Fruit fly (Drosophila melanogaster): ENCODE measurements around the gene Fbxl4.

dm6 chrX:14211250-14211944 is 26.3 kb downstream of the Fbxl4 start:
- TF ChIP-seq Crg-1 (GFP tag; optimal IDR thresholded peaks at IDR 0.05), result no peak
- TF ChIP-seq CG14711 (tag; optimal IDR thresholded peaks at IDR 0.05), result no peak
- no peak for TF ChIP-seq CG12768 (GFP tag; optimal IDR thresholded peaks at IDR 0.05)
- TF ChIP-seq cic (GFP tag; optimal IDR thresholded peaks at IDR 0.05), result no peak
- no peak for TF ChIP-seq kay (GFP tag; ENCODE audit: borderline replicate concordance)
- no peak for TF ChIP-seq CG11617 (GFP tag; optimal IDR thresholded peaks at IDR 0.05)
- no peak for TF ChIP-seq CG7045 (GFP tag; optimal IDR thresholded peaks at IDR 0.05)
- TF ChIP-seq CG33017 (tag; optimal IDR thresholded peaks at IDR 0.05), result no peak
- TF ChIP-seq CG5204 (GFP tag; optimal IDR thresholded peaks at IDR 0.05), result no peak
- TF ChIP-seq cnc (optimal IDR thresholded peaks at IDR 0.05), result no peak
- no peak for TF ChIP-seq ovo (GFP tag; optimal IDR thresholded peaks at IDR 0.05)

All from whole organism, adult.